Worm (Caenorhabditis elegans) whole organism, late embryonic: ENCODE results near the gene C02E7.8.

Experiments used
- C08G9.2 ChIP-seq: sonication (generic microtip); optimal IDR thresholded peaks from 2 replicates; lab custom pipeline; 2016; ENCODE audit warnings: mild to moderate bottlenecking, missing genetic modification characterization, moderate library complexity, missing compliant biosample characterization
- F13H6.1 ChIP-seq: sonication (generic microtip); optimal IDR thresholded peaks from 2 replicates; lab custom pipeline; 2016; ENCODE audit warnings: missing genetic modification characterization, missing compliant biosample characterization
- ama-1 ChIP-seq: fragments of 150-350 bp; optimal IDR thresholded peaks from 2 replicates; lab custom pipeline; 2014
- ceh-9 ChIP-seq: sonication (generic microtip); optimal IDR thresholded peaks from 2 replicates; lab custom pipeline; 2016; ENCODE audit warnings: mild to moderate bottlenecking, missing genetic modification characterization, inconsistent platforms, missing compliant biosample characterization
- elt-2 ChIP-seq: sonication (generic microtip); optimal IDR thresholded peaks from 2 replicates; lab custom pipeline; 2016; ENCODE audit warnings: missing genetic modification reagents, missing genetic modification characterization, missing compliant biosample characterization
- hlh-13 ChIP-seq: fragments of 200-800 bp; sonication (Bioruptor generic); optimal IDR thresholded peaks from 2 replicates; lab custom pipeline; 2018; ENCODE audit warnings: mild to moderate bottlenecking, missing genetic modification characterization, missing compliant biosample characterization
- hlh-8 ChIP-seq: sonication (generic microtip); optimal IDR thresholded peaks from 2 replicates; lab custom pipeline; 2016; ENCODE audit warnings: missing genotype, missing genetic modification characterization, missing compliant biosample characterization
- lin-11 ChIP-seq: fragments of 200-800 bp; sonication (Bioruptor generic); optimal IDR thresholded peaks from 2 replicates; lab custom pipeline; 2018; ENCODE audit warnings: mild to moderate bottlenecking, missing genetic modification characterization, missing compliant biosample characterization
- nfya-1 ChIP-seq: sonication (generic microtip); optimal IDR thresholded peaks from 2 replicates; lab custom pipeline; 2017; ENCODE audit warnings: missing genetic modification characterization, mild to moderate bottlenecking, missing compliant biosample characterization, antibody characterized with exemption, moderate library complexity
- pha-4 ChIP-seq: fragments of 150-350 bp; optimal IDR thresholded peaks from 2 replicates; lab custom pipeline; 2018; ENCODE audit warnings: missing biosample characterization, missing genetic modification reagents, missing genetic modification characterization
- pqm-1 ChIP-seq: sonication (generic microtip); optimal IDR thresholded peaks from 2 replicates; lab custom pipeline; 2016; ENCODE audit warnings: missing genetic modification characterization, missing compliant biosample characterization
- tbx-2 ChIP-seq: sonication (generic microtip); optimal IDR thresholded peaks from 2 replicates; lab custom pipeline; 2016; ENCODE audit warnings: missing genetic modification characterization, missing compliant biosample characterization
- zip-5 ChIP-seq: sonication (generic microtip); optimal IDR thresholded peaks from 2 replicates; lab custom pipeline; 2016; ENCODE audit warnings: missing genetic modification characterization, missing compliant biosample characterization
- ztf-16 ChIP-seq: sonication (generic microtip); optimal IDR thresholded peaks from 2 replicates; lab custom pipeline; 2017; ENCODE audit warnings: missing genetic modification characterization, missing compliant biosample characterization

ce11 chrV:4913853-4914252 is 6.7 kb downstream of the C02E7.8 start:
- no peak for TF ChIP-seq hlh-13
- TF ChIP-seq ztf-16 = no peak
- TF ChIP-seq lin-11 (tag; lab: Kevin White, UChicago) = no peak
- TF ChIP-seq F13H6.1 (tag; lab: Kevin White, UChicago) = no peak
- no peak for TF ChIP-seq hlh-8 (tag; lab: Kevin White, UChicago)
- no peak for TF ChIP-seq zip-5
- no peak for TF ChIP-seq pha-4 (tag; lab: Kevin White, UChicago)
- no peak for TF ChIP-seq ama-1 (lab: Kevin White, UChicago)
- no peak for TF ChIP-seq C08G9.2 (tag; lab: Kevin White, UChicago)
- TF ChIP-seq nfya-1 (tag; lab: Kevin White, UChicago) = no peak
- TF ChIP-seq elt-2 (tag; lab: Kevin White, UChicago) = no peak
- TF ChIP-seq pqm-1 (tag; lab: Kevin White, UChicago) = no peak
- TF ChIP-seq ceh-9 (tag; lab: Kevin White, UChicago) = no peak
- TF ChIP-seq tbx-2 = no peak
